Fruit fly (Drosophila melanogaster) whole organism, embryonic: ENCODE results near the gene Ids.

Source experiments
- Atf6 ChIP-seq: fragments of 200-800 bp; sonication (Bioruptor generic); IDR thresholded peaks from 2 replicates; pipeline ENCODE4 v1.3.6; 2022; ENCODE audit warnings: missing biosample characterization, missing genetic modification characterization
- CG17568 ChIP-seq: fragments of 200-800 bp; sonication (Bioruptor generic); optimal IDR thresholded peaks from 2 replicates; lab custom pipeline; 2018; ENCODE audit warnings: missing biosample characterization, mild to moderate bottlenecking, missing genetic modification characterization, moderate library complexity
- CG18476 ChIP-seq: fragments of 200-800 bp; sonication (Bioruptor generic); optimal IDR thresholded peaks from 2 replicates; lab custom pipeline; 2016; ENCODE audit warnings: missing biosample characterization, mild to moderate bottlenecking, missing genetic modification characterization
- CG6854 ChIP-seq: fragments of 200-800 bp; sonication (Bioruptor generic); optimal IDR thresholded peaks from 3 replicates; lab custom pipeline; 2017; ENCODE audit warnings: missing biosample characterization, mild to moderate bottlenecking, missing genetic modification characterization
- E2f2 ChIP-seq: fragments of 200-800 bp; sonication (Bioruptor generic); IDR thresholded peaks from 2 replicates; pipeline ENCODE4 v1.3.6; 2022; ENCODE audit warnings: missing biosample characterization, missing genetic modification characterization
- HmgD ChIP-seq: fragments of 200-800 bp; sonication (Bioruptor generic); optimal IDR thresholded peaks from 3 replicates; lab custom pipeline; 2016; ENCODE audit warnings: missing biosample characterization, missing genetic modification characterization
- Ssrp ChIP-seq: fragments of 200-800 bp; sonication (Bioruptor generic); optimal IDR thresholded peaks from 2 replicates; lab custom pipeline; 2018; ENCODE audit warnings: missing biosample characterization, mild to moderate bottlenecking, missing genetic modification characterization, moderate library complexity
- al ChIP-seq: fragments of 200-800 bp; sonication (Bioruptor generic); IDR thresholded peaks from 2 replicates; pipeline ENCODE4 v1.3.6; 2022; ENCODE audit warnings: missing biosample characterization, missing genetic modification characterization
- bcd ChIP-seq: fragments of 200-800 bp; sonication (Bioruptor generic); optimal IDR thresholded peaks from 2 replicates; lab custom pipeline; 2017; ENCODE audit warnings: missing biosample characterization, mild to moderate bottlenecking, missing genetic modification characterization

- TF ChIP-seq CG6854 (GFP tag; lab: Kevin White, UChicago): no peak
- TF ChIP-seq Atf6 (GFP tag; lab: Robert Waterston, UW): no peak
- no peak for TF ChIP-seq al (GFP tag; lab: Robert Waterston, UW)
- TF ChIP-seq bcd (GFP tag; lab: Kevin White, UChicago): no peak
- no peak for TF ChIP-seq CG18476 (GFP tag; lab: Kevin White, UChicago)
- TF ChIP-seq CG17568 (GFP tag; lab: Kevin White, UChicago): no peak
- TF ChIP-seq HmgD (GFP tag; lab: Kevin White, UChicago): no peak
- no peak for TF ChIP-seq Ssrp (tag; lab: Kevin White, UChicago)
- no peak for TF ChIP-seq E2f2 (GFP tag; lab: Robert Waterston, UW)
These were observed 44.9 kb downstream of the Ids start for dm6 chr3L:3423006-3423405.
